Fruit fly (Drosophila melanogaster): ENCODE data around the gene vn.

Gene vn

DNA sequence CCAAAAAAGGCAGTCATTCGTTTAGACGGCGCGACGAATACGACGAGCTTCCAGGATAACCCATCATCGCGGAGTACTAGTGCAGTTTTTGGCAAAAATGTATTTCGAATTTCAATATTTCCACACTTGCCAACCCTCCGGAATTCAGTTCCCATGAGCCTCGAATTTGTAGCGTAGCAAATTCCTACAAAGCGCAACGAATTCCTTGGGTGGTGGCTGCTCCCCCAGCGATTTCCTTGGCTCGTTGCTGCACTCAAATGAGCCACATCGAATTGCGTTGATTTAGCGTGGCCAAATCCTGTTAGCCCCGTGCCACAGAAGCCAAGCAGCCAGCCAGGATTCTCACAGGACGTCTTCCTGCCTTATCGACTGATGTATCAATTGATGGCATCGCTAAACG is 39.3 kb upstream of the vn start:
- TF ChIP-seq Ets21C (GFP tag; optimal IDR thresholded peaks at IDR 0.05) (no peak), CG6854 (GFP tag; optimal IDR thresholded peaks at IDR 0.05) (no peak), CG6276 (GFP tag; optimal IDR thresholded peaks at IDR 0.05) (no peak), Eip75B (GFP tag; optimal IDR thresholded peaks at IDR 0.05) (no peak), ss (GFP tag; optimal IDR thresholded peaks at IDR 0.05) (no peak), lz (GFP tag; optimal IDR thresholded peaks at IDR 0.05) (no peak), dsx (GFP tag; optimal IDR thresholded peaks at IDR 0.05; ENCODE audit: poor library complexity, severe bottlenecking) (no peak), Eip78C (GFP tag) (no peak), achi (GFP tag; optimal IDR thresholded peaks at IDR 0.05) (no peak)

DNA sequence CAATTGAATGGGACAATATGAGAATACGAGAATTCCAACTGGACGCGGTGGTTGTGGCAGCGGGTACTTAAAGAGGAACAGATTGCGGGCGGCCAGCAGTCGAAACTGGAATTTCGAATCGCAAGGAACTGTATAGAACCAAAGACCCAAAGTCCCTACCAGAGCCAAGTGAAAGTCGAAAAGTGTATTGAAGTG is 36.6 kb upstream of the vn start, which contains the start of gene CG13287:
Gene CG13287 (plus strand): TSS at position 96 of the 195 bp plus-strand sequence.
- TF ChIP-seq CG1621 (tag; optimal IDR thresholded peaks at IDR 0.05) (no peak), Ets21C (GFP tag; optimal IDR thresholded peaks at IDR 0.05) (no peak), CG11762 (GFP tag; optimal IDR thresholded peaks at IDR 0.05; ENCODE audit: insufficient read depth) (no peak), Smox (GFP tag; optimal IDR thresholded peaks at IDR 0.05) (no peak), svp (GFP tag) (no peak), CG11294 (GFP tag; IDR thresholded peaks at IDR 0.05) (no peak), Hr4 (GFP tag; optimal IDR thresholded peaks at IDR 0.05) (no peak), CG8632 (GFP tag; optimal IDR thresholded peaks at IDR 0.05) (no peak), CG34406 (GFP tag; optimal IDR thresholded peaks at IDR 0.05) (no peak), CG3032 (tag; optimal IDR thresholded peaks at IDR 0.05) (no peak), CG6808 (GFP tag; optimal IDR thresholded peaks at IDR 0.05) (no peak), dac (GFP tag; optimal IDR thresholded peaks at IDR 0.05) (no peak), fkh (GFP tag; optimal IDR thresholded peaks at IDR 0.05) (no peak), topi (GFP tag; optimal IDR thresholded peaks at IDR 0.05) (no peak), CG32006 (GFP tag; optimal IDR thresholded peaks at IDR 0.05) (no peak), esn (GFP tag; optimal IDR thresholded peaks at IDR 0.05) (no peak), Sox102F (GFP tag; optimal IDR thresholded peaks at IDR 0.05) (no peak), spab (GFP tag; optimal IDR thresholded peaks at IDR 0.05) (no peak), cyc (GFP tag; optimal IDR thresholded peaks at IDR 0.05) (no peak)

DNA sequence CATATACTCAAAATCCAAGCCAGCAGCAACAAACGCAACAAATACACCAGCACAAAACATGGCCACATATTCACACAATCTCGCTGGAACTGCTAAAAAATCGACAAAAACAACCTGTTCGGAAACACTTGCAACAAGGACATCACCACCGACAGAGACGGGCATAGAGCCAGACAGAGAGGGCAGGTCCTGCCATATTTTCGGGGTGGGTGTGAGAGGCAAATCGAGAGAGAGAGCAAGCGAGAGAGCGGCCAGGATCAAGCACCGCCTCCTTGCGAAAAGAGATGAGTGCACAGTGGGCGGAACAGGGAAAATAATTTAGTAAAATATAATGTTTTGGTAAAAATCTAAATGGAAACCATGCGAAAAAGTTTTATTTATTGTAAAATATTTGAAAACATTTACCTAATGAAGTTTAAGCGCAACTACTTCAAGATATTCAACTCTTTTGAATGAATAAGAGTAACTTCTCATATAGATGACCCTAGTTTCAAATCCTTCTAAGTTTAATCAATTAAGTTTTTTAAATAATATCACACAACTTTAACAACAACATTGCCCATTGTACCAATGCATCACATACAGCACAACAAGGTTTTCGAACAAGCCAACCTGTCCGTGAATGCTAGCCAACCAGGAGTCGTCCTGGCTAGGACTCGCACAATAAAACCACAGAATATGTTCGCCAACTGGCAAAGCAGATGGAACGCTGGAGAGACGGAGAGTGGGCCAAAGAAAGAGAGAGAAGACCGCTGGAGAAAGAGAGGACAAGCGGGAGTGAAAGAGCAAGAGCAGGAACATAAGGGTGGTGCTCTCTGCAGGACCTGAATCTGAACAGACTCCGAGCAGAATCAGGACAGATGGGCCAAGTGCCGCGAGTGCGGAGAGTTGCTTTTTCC is 36.1 kb upstream of the vn start:
- TF ChIP-seq CG34406 (GFP tag; optimal IDR thresholded peaks at IDR 0.05), result peak; percentile 18
- TF ChIP-seq pdm3 (GFP tag; optimal IDR thresholded peaks at IDR 0.05), result peak; percentile 31
- peak; percentile 4 for TF ChIP-seq Ets21C (GFP tag; optimal IDR thresholded peaks at IDR 0.05)
- TF ChIP-seq CG31627 (GFP tag; optimal IDR thresholded peaks at IDR 0.05), result peak; percentile 43
- peak; percentile 30 for TF ChIP-seq achi (GFP tag; optimal IDR thresholded peaks at IDR 0.05)
- TF ChIP-seq spab (GFP tag; optimal IDR thresholded peaks at IDR 0.05), result no peak
- peak; percentile 27 for TF ChIP-seq Sox14 (GFP tag; optimal IDR thresholded peaks at IDR 0.05)
- peak; percentile 28 for TF ChIP-seq CG6792 (GFP tag; optimal IDR thresholded peaks at IDR 0.05)
- peak; percentile 18 for TF ChIP-seq fd59A (GFP tag; optimal IDR thresholded peaks at IDR 0.05)
- no peak for TF ChIP-seq CG10631 (GFP tag; optimal IDR thresholded peaks at IDR 0.05)
- no peak for TF ChIP-seq CG3032 (tag; optimal IDR thresholded peaks at IDR 0.05)
- peak; percentile 22 for TF ChIP-seq Hr39 (GFP tag; optimal IDR thresholded peaks at IDR 0.05)
- TF ChIP-seq Eip78C (GFP tag), result no peak
- TF ChIP-seq CG7368 (GFP tag; optimal IDR thresholded peaks at IDR 0.05), result no peak
- peak; percentile 63 for TF ChIP-seq Met (GFP tag; optimal IDR thresholded peaks at IDR 0.05)
- peak; percentile 26 for TF ChIP-seq Sox102F (GFP tag; optimal IDR thresholded peaks at IDR 0.05)
- peak; percentile 49 for TF ChIP-seq Smox (GFP tag; optimal IDR thresholded peaks at IDR 0.05)
- TF ChIP-seq ss (GFP tag; optimal IDR thresholded peaks at IDR 0.05), result no peak
- peak; percentile 31 for TF ChIP-seq acj6 (GFP tag; optimal IDR thresholded peaks at IDR 0.05)
- TF ChIP-seq OdsH (GFP tag; optimal IDR thresholded peaks at IDR 0.05), result peak; percentile 20
- 0 out of 3 replicates have a peak, but pooled peaks have one; percentile 13 for TF ChIP-seq CG8119 (GFP tag; IDR thresholded peaks at IDR 0.05)

Data from whole organism, prepupa.